Worm (Caenorhabditis elegans) whole organism, young adult: ENCODE measurements around the gene Y47D7A.6.

Experiments used
- B0019.2 ChIP-seq: fragments of 200-800 bp; sonication (Bioruptor generic); conservative IDR thresholded peaks from 2 replicates; pipeline ENCODE4 v1.3.6; 2022; ENCODE audit warnings: missing genetic modification reagents, missing genetic modification characterization, missing compliant biosample characterization
- B0261.1 ChIP-seq: sonication (generic microtip); optimal IDR thresholded peaks from 2 replicates; lab custom pipeline; 2016; ENCODE audit warnings: mild to moderate bottlenecking, missing genetic modification characterization, moderate library complexity, missing compliant biosample characterization
- B0336.3 ChIP-seq: fragments of 200-800 bp; sonication (Bioruptor generic); IDR thresholded peaks from 2 replicates; pipeline ENCODE4 v1.3.6; 2022; ENCODE audit warnings: missing genetic modification characterization, missing compliant biosample characterization
- C17E4.6 ChIP-seq: fragments of 200-800 bp; sonication (Bioruptor generic); IDR thresholded peaks from 2 replicates; pipeline ENCODE4 v1.3.6; 2022; ENCODE audit warnings: missing genetic modification reagents, missing genetic modification characterization, missing compliant biosample characterization
- F10E7.11 ChIP-seq: sonication (generic microtip); optimal IDR thresholded peaks from 2 replicates; lab custom pipeline; 2017; ENCODE audit warnings: mild to moderate bottlenecking, missing genetic modification characterization, moderate library complexity, missing compliant biosample characterization
- F22D6.2 ChIP-seq: sonication (generic microtip); optimal IDR thresholded peaks from 2 replicates; lab custom pipeline; 2016; ENCODE audit warnings: mild to moderate bottlenecking, missing genetic modification characterization, missing compliant biosample characterization
- F23B12.7 ChIP-seq: sonication (generic microtip); optimal IDR thresholded peaks from 2 replicates; lab custom pipeline; 2017; ENCODE audit warnings: missing genetic modification characterization, mild to moderate bottlenecking, missing compliant biosample characterization, antibody characterized with exemption, moderate library complexity; ENCODE audit not compliant: insufficient read depth
- F37B4.10 ChIP-seq: fragments of 200-800 bp; sonication (Bioruptor generic); IDR thresholded peaks from 2 replicates; pipeline ENCODE4 v1.3.6; 2022; ENCODE audit warnings: missing genetic modification characterization, missing compliant biosample characterization
- F49E8.2 ChIP-seq: sonication (generic microtip); optimal IDR thresholded peaks from 3 replicates; lab custom pipeline; 2017; ENCODE audit warnings: missing genetic modification characterization, mild to moderate bottlenecking, missing compliant biosample characterization, antibody characterized with exemption, moderate library complexity; ENCODE audit not compliant: insufficient read depth
- F57A8.1 ChIP-seq: fragments of 200-800 bp; sonication (Bioruptor generic); optimal IDR thresholded peaks from 2 replicates; lab custom pipeline; 2018; ENCODE audit warnings: mild to moderate bottlenecking, missing genetic modification characterization, moderate library complexity, missing compliant biosample characterization
- K11D2.4 ChIP-seq: fragments of 200-800 bp; sonication (Bioruptor generic); IDR thresholded peaks from 2 replicates; pipeline ENCODE4 v1.3.6; 2022; ENCODE audit warnings: missing genetic modification reagents, missing genetic modification characterization, missing compliant biosample characterization
- Y56A3A.18 ChIP-seq: fragments of 200-800 bp; sonication (Bioruptor generic); IDR thresholded peaks from 2 replicates; pipeline ENCODE4 v1.3.6; 2022; ENCODE audit warnings: missing genetic modification reagents, missing genetic modification characterization, missing compliant biosample characterization
- Y95B8A.8 ChIP-seq: fragments of 200-800 bp; sonication (Bioruptor generic); IDR thresholded peaks from 2 replicates; pipeline ENCODE4 v1.3.6; 2022; ENCODE audit warnings: missing genetic modification reagents, missing genetic modification characterization, missing compliant biosample characterization
- atf-7 ChIP-seq: sonication (generic microtip); optimal IDR thresholded peaks from 2 replicates; lab custom pipeline; 2017; ENCODE audit warnings: mild to moderate bottlenecking, missing genetic modification characterization, missing compliant biosample characterization
- athp-1 ChIP-seq: sonication (generic microtip); optimal IDR thresholded peaks from 2 replicates; lab custom pipeline; 2017; ENCODE audit warnings: mild to moderate bottlenecking, missing genetic modification characterization, missing compliant biosample characterization
- cebp-2 ChIP-seq: fragments of 200-800 bp; sonication (Bioruptor generic); IDR thresholded peaks from 2 replicates; pipeline ENCODE4 v1.3.6; 2022; ENCODE audit warnings: missing genetic modification characterization, missing compliant biosample characterization
- ceh-27 ChIP-seq: fragments of 200-800 bp; sonication (Bioruptor generic); optimal IDR thresholded peaks from 2 replicates; lab custom pipeline; 2018; ENCODE audit warnings: mild to moderate bottlenecking, missing genetic modification characterization, moderate library complexity, missing compliant biosample characterization
- ceh-79 ChIP-seq: sonication (generic microtip); optimal IDR thresholded peaks from 2 replicates; lab custom pipeline; 2017; ENCODE audit warnings: mild to moderate bottlenecking, missing genetic modification characterization, missing compliant biosample characterization
- dpff-1 ChIP-seq: sonication (generic microtip); optimal IDR thresholded peaks from 2 replicates; lab custom pipeline; 2017; ENCODE audit warnings: mild to moderate bottlenecking, missing genetic modification characterization, missing compliant biosample characterization
- dpl-1 ChIP-seq: fragments of 150-350 bp; optimal IDR thresholded peaks from 2 replicates; lab custom pipeline; 2014; ENCODE audit warnings: missing biosample characterization, missing genetic modification reagents, missing genetic modification characterization
- ekl-4 ChIP-seq: fragments of 200-800 bp; sonication (Bioruptor generic); IDR thresholded peaks from 2 replicates; pipeline ENCODE4 v1.3.6; 2022; ENCODE audit warnings: missing genetic modification reagents, missing genetic modification characterization, missing compliant biosample characterization
- hlh-12 ChIP-seq: sonication (generic microtip); optimal IDR thresholded peaks from 2 replicates; lab custom pipeline; 2016; ENCODE audit warnings: missing genetic modification characterization, missing compliant biosample characterization
- hlh-26 ChIP-seq: fragments of 200-800 bp; sonication (Bioruptor generic); conservative IDR thresholded peaks from 2 replicates; pipeline ENCODE4 v1.3.6; 2022; ENCODE audit warnings: missing genetic modification reagents, missing genetic modification characterization, missing compliant biosample characterization
- lag-1 ChIP-seq: fragments of 200-800 bp; sonication (Bioruptor generic); IDR thresholded peaks from 2 replicates; pipeline ENCODE4 v1.3.6; 2022; ENCODE audit warnings: missing genetic modification reagents, missing genetic modification characterization, missing compliant biosample characterization
- let-607 ChIP-seq, 2 experiments: fragments of 200-800 bp in 1 of 2; sonication (Bioruptor generic) in 1 of 2; sonication (generic microtip) in 1 of 2; optimal IDR thresholded peaks; 2 replicates each; lab custom pipeline; 2016 to 2018; ENCODE audit warnings: mild to moderate bottlenecking in 2 of 2, missing compliant biosample characterization in 2 of 2, missing genetic modification characterization in 2 of 2, moderate library complexity in 2 of 2, missing genotype in 1 of 2
- lin-26 ChIP-seq: fragments of 200-800 bp; sonication (Bioruptor generic); IDR thresholded peaks from 2 replicates; pipeline ENCODE4 v1.3.6; 2022; ENCODE audit warnings: missing genetic modification reagents, missing genetic modification characterization, missing compliant biosample characterization
- lin-35 ChIP-seq, 3 experiments: fragments of 150-350 bp in 2 of 3; sonication (generic microtip) in 1 of 3; optimal IDR thresholded peaks; 2 replicates each; lab custom pipeline; 2014 to 2018; ENCODE audit warnings: missing biosample characterization in 3 of 3, missing genetic modification characterization in 3 of 3, missing genetic modification reagents in 3 of 3
- lin-54 ChIP-seq: fragments of 200-800 bp; sonication (Bioruptor generic); optimal IDR thresholded peaks from 2 replicates; lab custom pipeline; 2018; ENCODE audit warnings: mild to moderate bottlenecking, missing genetic modification characterization, missing compliant biosample characterization
- madf-3 ChIP-seq: fragments of 200-800 bp; sonication (Bioruptor generic); IDR thresholded peaks from 2 replicates; pipeline ENCODE4 v1.3.6; 2022; ENCODE audit warnings: missing genetic modification reagents, missing genetic modification characterization, missing compliant biosample characterization
- madf-8 ChIP-seq: fragments of 200-800 bp; sonication (Bioruptor generic); conservative IDR thresholded peaks from 2 replicates; pipeline ENCODE4 v1.3.6; 2022; ENCODE audit warnings: missing genetic modification reagents, missing genetic modification characterization, missing compliant biosample characterization
- mcd-1 ChIP-seq: fragments of 200-800 bp; sonication (Bioruptor generic); IDR thresholded peaks from 2 replicates; pipeline ENCODE4 v1.3.6; 2022; ENCODE audit warnings: missing genetic modification reagents, missing genetic modification characterization, missing compliant biosample characterization
- nhr-80 ChIP-seq: sonication (generic microtip); optimal IDR thresholded peaks from 2 replicates; lab custom pipeline; 2016; ENCODE audit warnings: missing genetic modification characterization, missing compliant biosample characterization
- pbrm-1 ChIP-seq: fragments of 200-800 bp; sonication (Bioruptor generic); IDR thresholded peaks from 2 replicates; pipeline ENCODE4 v1.3.6; 2022; ENCODE audit warnings: missing genetic modification reagents, missing genetic modification characterization, missing compliant biosample characterization
- pha-4 ChIP-seq: fragments of 150-350 bp; sonication (generic microtip); optimal IDR thresholded peaks from 2 replicates; lab custom pipeline; 2014; ENCODE audit warnings: missing biosample characterization, missing genetic modification reagents, missing genetic modification characterization
- repo-1 ChIP-seq: sonication (generic microtip); optimal IDR thresholded peaks from 2 replicates; lab custom pipeline; 2017; ENCODE audit warnings: mild to moderate bottlenecking, missing genetic modification characterization, missing compliant biosample characterization
- snpc-1.1 ChIP-seq: sonication (generic microtip); optimal IDR thresholded peaks from 2 replicates; lab custom pipeline; 2017; ENCODE audit warnings: missing genetic modification characterization, mild to moderate bottlenecking, missing compliant biosample characterization, antibody characterized with exemption, moderate library complexity, missing genotype, missing genetic modification reagents; ENCODE audit not compliant: insufficient read depth
- snpc-1.3 ChIP-seq: sonication (generic microtip); optimal IDR thresholded peaks from 2 replicates; lab custom pipeline; 2017; ENCODE audit warnings: missing genetic modification characterization, mild to moderate bottlenecking, missing compliant biosample characterization, antibody characterized with exemption, moderate library complexity, missing genotype, missing genetic modification reagents; ENCODE audit not compliant: insufficient read depth
- snpc-3.4 ChIP-seq: sonication (generic microtip); optimal IDR thresholded peaks from 2 replicates; lab custom pipeline; 2017; ENCODE audit warnings: missing genetic modification characterization, mild to moderate bottlenecking, missing compliant biosample characterization, antibody characterized with exemption, moderate library complexity, missing genotype, missing genetic modification reagents
- snpc-4 ChIP-seq, 5 experiments: fragments of 150-350 bp in 1 of 5; sonication (generic microtip) in 4 of 5; optimal IDR thresholded peaks; 2 replicates each; lab custom pipeline; 2014 to 2018; ENCODE audit warnings: missing genetic modification characterization in 5 of 5, missing biosample characterization in 3 of 5, antibody characterized with exemption in 2 of 5, mild to moderate bottlenecking in 2 of 5, missing compliant biosample characterization in 2 of 5, missing genotype in 2 of 5, moderate library complexity in 2 of 5, missing genetic modification reagents in 1 of 5
- somi-1 ChIP-seq: fragments of 200-800 bp; sonication (Bioruptor generic); optimal IDR thresholded peaks from 2 replicates; lab custom pipeline; 2018; ENCODE audit warnings: mild to moderate bottlenecking, missing genetic modification characterization, missing compliant biosample characterization
- tbp1 ChIP-seq: fragments of 200-800 bp; sonication (Bioruptor generic); optimal IDR thresholded peaks from 2 replicates; lab custom pipeline; 2018; ENCODE audit warnings: mild to moderate bottlenecking, missing genetic modification characterization, missing compliant biosample characterization
- unc-130 ChIP-seq: sonication (generic microtip); optimal IDR thresholded peaks from 2 replicates; lab custom pipeline; 2016; ENCODE audit warnings: missing genetic modification reagents, missing genetic modification characterization, missing compliant biosample characterization
- unc-62 ChIP-seq: fragments of 150-350 bp; optimal IDR thresholded peaks from 2 replicates; lab custom pipeline; 2014; ENCODE audit warnings: missing biosample characterization, missing genetic modification reagents, missing genetic modification characterization
- xnd-1 ChIP-seq: sonication (generic microtip); optimal IDR thresholded peaks from 2 replicates; lab custom pipeline; 2016; ENCODE audit warnings: missing genotype, missing genetic modification reagents, missing genetic modification characterization, missing compliant biosample characterization
- zim-3 ChIP-seq: sonication (generic microtip); optimal IDR thresholded peaks from 2 replicates; lab custom pipeline; 2017; ENCODE audit warnings: mild to moderate bottlenecking, missing genetic modification characterization, moderate library complexity, missing compliant biosample characterization
- ztf-28 ChIP-seq: fragments of 200-800 bp; sonication (Bioruptor generic); IDR thresholded peaks from 2 replicates; pipeline ENCODE4 v1.3.6; 2022; ENCODE audit warnings: missing genetic modification reagents, missing genetic modification characterization, missing compliant biosample characterization
- ztf-3 ChIP-seq: fragments of 200-800 bp; sonication (Bioruptor generic); optimal IDR thresholded peaks from 2 replicates; lab custom pipeline; 2018; ENCODE audit warnings: mild to moderate bottlenecking, missing genetic modification characterization, missing compliant biosample characterization

The Y47D7A.6 gene

DNA sequence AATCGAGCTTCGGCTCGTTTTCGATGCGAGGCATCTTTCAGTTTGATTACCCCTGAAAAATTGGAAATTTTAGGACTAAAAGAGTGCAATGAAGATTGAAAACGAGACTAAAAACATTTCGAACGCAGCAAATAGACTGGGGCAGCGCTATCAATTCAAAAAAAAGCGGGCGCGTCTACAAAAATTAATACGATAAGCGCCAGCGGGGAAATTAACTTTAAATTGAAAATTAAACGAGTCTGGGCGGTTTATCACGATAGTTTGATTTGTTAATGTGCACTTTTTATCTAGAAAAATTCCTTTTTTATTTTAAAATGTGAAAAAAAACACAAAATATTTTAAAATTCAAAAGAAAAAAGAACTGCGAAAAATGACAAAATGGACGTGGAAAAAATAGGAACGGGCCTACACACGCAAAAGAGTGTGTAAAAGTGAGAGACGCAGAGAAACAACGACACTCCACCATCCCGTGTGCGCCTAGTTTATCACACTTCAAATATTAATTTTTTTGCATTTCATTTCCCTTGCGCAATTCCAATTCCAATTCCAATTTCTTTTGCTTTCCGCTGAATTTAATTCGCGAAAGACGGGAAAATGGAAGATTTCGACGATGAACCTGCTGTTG is 46.6 kb downstream of the Y47D7A.6 start, which contains the start of the genes gmpr-1 and fipp-1 (continued):
- TF ChIP-seq repo-1 (tag; lab: Kevin White, UChicago) (no peak), ztf-28 (GFP tag; lab: Robert Waterston, UW) (no peak), F49E8.2 (no peak), B0019.2 (GFP tag; lab: Robert Waterston, UW) (no peak), F37B4.10 (no peak), unc-130 (GFP tag; lab: Kevin White, UChicago) (no peak), madf-8 (GFP tag; lab: Robert Waterston, UW) (peak; percentile 85), F22D6.2 (tag; lab: Kevin White, UChicago) (no peak), nhr-80 (peak; percentile 47), athp-1 (tag; lab: Kevin White, UChicago) (peak; percentile 10), lin-54 (peak; percentile 32), ztf-3 (GFP tag; lab: Kevin White, UChicago) (no peak), hlh-12 (tag; lab: Kevin White, UChicago) (no peak), dpl-1 (GFP tag; lab: Kevin White, UChicago) (peak; percentile 58), lin-35 (GFP tag; optimal IDR thresholded peaks at IDR 0.05; lab: Kevin White, UChicago) (peak in 1 of 3 experiments; percentile 55), cebp-2 (no peak), atf-7 (tag; lab: Kevin White, UChicago) (no peak), ceh-27 (GFP tag; lab: Kevin White, UChicago) (no peak), pha-4 (tag; lab: Kevin White, UChicago) (no peak), Y56A3A.18 (GFP tag; lab: Robert Waterston, UW) (no peak), B0336.3 (no peak), tbp1 (GFP tag; lab: Kevin White, UChicago) (no peak), B0261.1 (tag; lab: Kevin White, UChicago) (no peak), hlh-26 (GFP tag; lab: Robert Waterston, UW) (no peak), pbrm-1 (no peak), mcd-1 (GFP tag; lab: Robert Waterston, UW) (peak; percentile 53; the same call in 1 of the 2 replicates), F23B12.7 (tag; lab: Kevin White, UChicago) (peak; percentile 10), F10E7.11 (tag; lab: Kevin White, UChicago) (no peak), lag-1 (GFP tag; lab: Robert Waterston, UW) (no peak), snpc-4 (GFP tag; optimal IDR thresholded peaks at IDR 0.05; lab: Kevin White, UChicago) (no peak), snpc-4 (tag; optimal IDR thresholded peaks at IDR 0.05; lab: Kevin White, UChicago) (no peak), snpc-3.4 (peak; percentile 17), lin-26 (GFP tag; lab: Robert Waterston, UW) (no peak), dpff-1 (tag; lab: Kevin White, UChicago) (no peak), unc-62 (no peak), snpc-1.3 (tag; lab: Kevin White, UChicago) (no peak), madf-3 (no peak), xnd-1 (tag; lab: Kevin White, UChicago) (peak; percentile 74), snpc-1.1 (tag; lab: Kevin White, UChicago) (no peak), somi-1 (GFP tag; lab: Kevin White, UChicago) (no peak), ceh-79 (tag; lab: Kevin White, UChicago) (no peak), zim-3 (tag; lab: Kevin White, UChicago) (no peak), let-607 (tag; optimal IDR thresholded peaks at IDR 0.05; lab: Kevin White, UChicago) (no peak), ekl-4 (GFP tag; lab: Robert Waterston, UW) (no peak), Y95B8A.8 (GFP tag; lab: Robert Waterston, UW) (no peak), K11D2.4 (no peak), F57A8.1 (GFP tag; lab: Kevin White, UChicago) (no peak), C17E4.6 (GFP tag; lab: Robert Waterston, UW) (no peak)
